Worm (Caenorhabditis elegans): Measurements from ENCODE around the gene K06A9.3.

The K06A9.3 gene

DNA sequence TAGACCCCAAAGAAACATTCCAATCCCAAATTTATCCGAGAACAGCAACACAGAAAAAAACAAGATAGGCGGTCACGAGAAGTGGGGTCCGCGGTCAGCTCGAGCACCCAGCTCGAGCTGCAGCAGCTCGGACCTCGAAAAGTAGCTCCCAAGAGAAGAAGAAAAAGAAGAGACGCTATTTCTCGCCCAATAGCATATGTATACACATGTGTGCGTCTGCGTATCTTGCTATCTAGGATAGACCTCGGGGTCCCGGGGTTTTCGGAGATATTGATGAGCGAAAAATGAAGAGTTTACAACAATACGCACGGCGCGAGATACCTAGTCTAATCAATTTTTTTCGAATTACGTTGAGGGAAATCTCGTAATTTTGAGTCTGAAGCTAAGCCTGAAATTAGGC lies 13.1 kb downstream of the K06A9.3 start:
- no peak for TF ChIP-seq ceh-82 (tag; optimal IDR thresholded peaks at IDR 0.05)
- TF ChIP-seq nhr-6 (tag; optimal IDR thresholded peaks at IDR 0.05) = no peak
- no peak for TF ChIP-seq ama-1 (optimal IDR thresholded peaks at IDR 0.05)
- TF ChIP-seq F13H6.1 (tag; optimal IDR thresholded peaks at IDR 0.05) = peak; percentile 47
- TF ChIP-seq lsy-2 (tag; optimal IDR thresholded peaks at IDR 0.05) = peak in 1 of 2 experiments; percentile 54
- TF ChIP-seq nhr-237 (tag; optimal IDR thresholded peaks at IDR 0.05) = no peak
- no peak for TF ChIP-seq sma-9 (GFP tag; optimal IDR thresholded peaks at IDR 0.05)
- TF ChIP-seq sma-9 (tag; optimal IDR thresholded peaks at IDR 0.05) = no peak
- TF ChIP-seq unc-55 (GFP tag; optimal IDR thresholded peaks at IDR 0.05) = peak; percentile 46
- no peak for TF ChIP-seq nhr-21 (tag; optimal IDR thresholded peaks at IDR 0.05)
- no peak for TF ChIP-seq aly-2 (tag; optimal IDR thresholded peaks at IDR 0.05)
- TF ChIP-seq mdl-1 (tag; optimal IDR thresholded peaks at IDR 0.05) = peak in 1 of 2 experiments; percentile 3
- TF ChIP-seq C34F6.9 (tag; optimal IDR thresholded peaks at IDR 0.05) = peak; percentile 45
- TF ChIP-seq nhr-12 (tag; optimal IDR thresholded peaks at IDR 0.05) = no peak
- peak; percentile 62 for TF ChIP-seq nhr-129 (tag; optimal IDR thresholded peaks at IDR 0.05)
- TF ChIP-seq Y55F3AM.14 (GFP tag; optimal IDR thresholded peaks at IDR 0.05) = no peak

DNA sequence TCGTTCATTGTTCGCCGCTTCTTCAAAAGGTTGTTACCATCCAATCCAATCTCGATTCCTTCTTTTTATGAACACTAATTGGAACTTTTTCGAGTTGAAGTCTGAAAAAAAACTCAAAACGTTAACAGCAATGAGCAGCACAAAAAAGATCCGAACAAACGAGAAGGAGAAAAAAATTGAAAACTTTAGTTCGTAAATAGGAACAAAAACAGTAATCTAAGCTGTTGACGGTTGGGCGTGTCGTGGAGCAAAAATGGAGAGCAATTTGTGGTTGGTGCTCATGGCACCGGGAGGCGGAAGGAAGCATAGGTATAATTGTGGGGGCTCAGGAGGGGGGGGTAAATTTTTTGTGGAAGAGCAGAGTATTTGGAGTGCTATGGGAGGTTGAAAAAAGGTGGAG lies 13.8 kb downstream of the K06A9.3 start, which contains the start of gene toca-1:
Gene toca-1, minus strand, starts transcription at position 101 of the 400 bp plus-strand sequence.
- TF ChIP-seq unc-39 (tag; optimal IDR thresholded peaks at IDR 0.05) (no peak), C34F6.9 (tag; optimal IDR thresholded peaks at IDR 0.05) (no peak), sma-9 (GFP tag; optimal IDR thresholded peaks at IDR 0.05) (no peak), sma-9 (tag; optimal IDR thresholded peaks at IDR 0.05) (no peak), zag-1 (tag; optimal IDR thresholded peaks at IDR 0.05) (no peak), ama-1 (optimal IDR thresholded peaks at IDR 0.05) (no peak), elt-3 (tag; optimal IDR thresholded peaks at IDR 0.05) (no peak), nhr-23 (tag; optimal IDR thresholded peaks at IDR 0.05) (no peak), F13H6.1 (tag; optimal IDR thresholded peaks at IDR 0.05) (no peak), nhr-77 (tag; optimal IDR thresholded peaks at IDR 0.05) (no peak), ZK546.5 (tag; optimal IDR thresholded peaks at IDR 0.05) (no peak), egl-27 (tag; optimal IDR thresholded peaks at IDR 0.05) (no peak)

DNA sequence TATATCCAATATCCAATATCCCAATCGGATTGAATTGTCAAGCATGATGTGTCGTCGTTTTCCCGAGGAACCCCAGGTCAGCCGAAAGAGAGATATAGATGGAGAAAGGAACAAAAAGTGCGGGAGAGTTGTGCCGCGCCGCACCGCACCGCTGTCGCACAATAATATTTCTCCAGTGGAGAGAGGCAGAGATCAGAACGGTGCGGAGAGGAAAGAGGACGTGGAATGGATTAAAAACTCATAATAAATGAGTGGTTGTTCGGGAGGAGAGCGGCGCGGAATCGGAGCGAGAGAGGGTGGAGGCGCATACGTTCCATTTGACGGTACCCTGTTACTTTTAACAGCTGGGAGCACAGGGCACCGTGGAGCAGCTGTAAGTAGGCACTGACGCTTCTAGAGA lies 17.6 kb downstream of the K06A9.3 start:
- no peak for TF ChIP-seq zag-1 (tag; optimal IDR thresholded peaks at IDR 0.05)
- TF ChIP-seq C34F6.9 (tag; optimal IDR thresholded peaks at IDR 0.05) = no peak
- no peak for TF ChIP-seq unc-39 (tag; optimal IDR thresholded peaks at IDR 0.05)
- TF ChIP-seq lin-11 (tag; optimal IDR thresholded peaks at IDR 0.05) = no peak
- TF ChIP-seq unc-55 (GFP tag; optimal IDR thresholded peaks at IDR 0.05) = no peak
- no peak for TF ChIP-seq ztf-4 (tag; optimal IDR thresholded peaks at IDR 0.05)
- TF ChIP-seq nhr-12 (tag; optimal IDR thresholded peaks at IDR 0.05) = no peak
- TF ChIP-seq peb-1 (tag; optimal IDR thresholded peaks at IDR 0.05) = no peak
- TF ChIP-seq egl-27 (tag; optimal IDR thresholded peaks at IDR 0.05) = no peak
- TF ChIP-seq ama-1 (optimal IDR thresholded peaks at IDR 0.05) = no peak
- no peak for TF ChIP-seq nhr-77 (tag; optimal IDR thresholded peaks at IDR 0.05)

DNA sequence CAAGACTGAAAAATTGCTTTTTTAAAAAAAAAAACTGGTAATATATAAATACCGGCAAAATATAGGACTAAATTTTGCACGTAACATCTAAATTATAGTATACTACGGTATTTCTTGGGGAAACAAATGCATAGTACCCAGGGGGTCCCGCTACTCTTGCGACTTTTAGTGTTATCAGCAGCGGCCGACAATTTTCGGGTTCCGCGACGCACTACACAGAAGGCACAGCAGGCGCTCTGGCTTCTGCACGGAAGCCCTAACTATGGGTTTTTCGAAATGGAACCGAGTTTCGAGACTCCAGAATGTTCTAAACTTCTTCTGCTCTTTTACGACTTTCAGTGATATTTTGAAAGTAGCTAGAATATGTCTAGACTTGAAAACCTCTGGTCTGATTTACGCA lies 18.6 kb downstream of the K06A9.3 start:
- TF ChIP-seq ama-1 (optimal IDR thresholded peaks at IDR 0.05) = no peak
- peak; percentile 54 for TF ChIP-seq snpc-4 (tag; optimal IDR thresholded peaks at IDR 0.05)

DNA sequence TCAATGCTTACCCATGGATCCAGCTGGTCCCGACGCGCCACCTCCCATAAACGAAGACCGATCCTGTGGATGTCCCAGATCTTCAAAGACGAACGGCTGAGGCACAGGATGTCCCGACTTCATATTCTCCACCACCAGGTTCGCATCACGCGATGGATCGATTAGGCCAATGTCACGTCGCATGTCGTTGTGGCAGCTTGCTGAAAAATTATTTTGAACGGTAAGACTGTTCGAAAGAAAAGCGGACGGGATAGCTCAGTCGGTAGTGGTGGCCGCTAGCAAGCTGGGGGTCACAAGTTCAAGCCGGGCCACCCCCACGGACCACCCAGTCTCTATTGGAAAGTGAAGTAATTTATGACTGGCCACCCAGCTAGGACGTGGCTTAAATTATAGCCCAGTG lies 22.0 kb downstream of the K06A9.3 start:
- TF ChIP-seq elt-1 (tag; optimal IDR thresholded peaks at IDR 0.05) = no peak
- TF ChIP-seq nhr-12 (tag; optimal IDR thresholded peaks at IDR 0.05) = no peak
- no peak for TF ChIP-seq blmp-1 (tag; optimal IDR thresholded peaks at IDR 0.05; ENCODE audit: insufficient read depth)
- no peak for TF ChIP-seq F13H6.1 (tag; optimal IDR thresholded peaks at IDR 0.05)
- TF ChIP-seq ztf-11 (tag; optimal IDR thresholded peaks at IDR 0.05) = no peak
- no peak for TF ChIP-seq zag-1 (tag; optimal IDR thresholded peaks at IDR 0.05)
- TF ChIP-seq aly-2 (tag; optimal IDR thresholded peaks at IDR 0.05) = no peak
- TF ChIP-seq lin-39 (tag; optimal IDR thresholded peaks at IDR 0.05) = no peak
- no peak for TF ChIP-seq peb-1 (tag; optimal IDR thresholded peaks at IDR 0.05)
- TF ChIP-seq C34F6.9 (tag; optimal IDR thresholded peaks at IDR 0.05) = no peak
- TF ChIP-seq elt-3 (tag; optimal IDR thresholded peaks at IDR 0.05) = no peak
- TF ChIP-seq sma-9 (GFP tag; optimal IDR thresholded peaks at IDR 0.05) = no peak
- no peak for TF ChIP-seq sma-9 (tag; optimal IDR thresholded peaks at IDR 0.05)
- no peak for TF ChIP-seq nhr-77 (tag; optimal IDR thresholded peaks at IDR 0.05)
- no peak for TF ChIP-seq nhr-10 (tag; optimal IDR thresholded peaks at IDR 0.05)
- TF ChIP-seq Y55F3AM.14 (GFP tag; optimal IDR thresholded peaks at IDR 0.05) = no peak
- no peak for TF ChIP-seq ceh-16 (tag; optimal IDR thresholded peaks at IDR 0.05)
- TF ChIP-seq nhr-23 (tag; optimal IDR thresholded peaks at IDR 0.05) = no peak
- no peak for TF ChIP-seq nhr-11 (tag; optimal IDR thresholded peaks at IDR 0.05)
- TF ChIP-seq ama-1 (optimal IDR thresholded peaks at IDR 0.05) = no peak
